Fruit fly (Drosophila melanogaster) whole organism, embryonic: Measurements from ENCODE around the gene CG10431.
A peak's percentile ranks its signal among the peaks of the same experiment; 100 is the strongest.

Experiments
- Aef1 ChIP-seq: fragments of 200-800 bp; sonication (Bioruptor generic); IDR thresholded peaks from 3 replicates; pipeline ENCODE4 v1.3.6; 2022; ENCODE audit warnings: missing biosample characterization, missing genetic modification characterization
- Bgb ChIP-seq: fragments of 200-800 bp; sonication (Bioruptor generic); IDR thresholded peaks from 2 replicates; pipeline ENCODE4 v1.3.6; 2022; ENCODE audit warnings: missing biosample characterization, missing genetic modification characterization; ENCODE audit not compliant: partially characterized antibody
- C15 ChIP-seq: fragments of 200-800 bp; sonication (Bioruptor generic); IDR thresholded peaks from 3 replicates; pipeline ENCODE4 v1.3.6; 2022; ENCODE audit warnings: missing biosample characterization, missing genetic modification characterization
- CG10543 ChIP-seq: fragments of 200-800 bp; sonication (Bioruptor generic); optimal IDR thresholded peaks from 3 replicates; lab custom pipeline; 2017; ENCODE audit warnings: missing biosample characterization, mild to moderate bottlenecking, missing genetic modification characterization, moderate library complexity
- CG11560 ChIP-seq: fragments of 200-800 bp; sonication (Bioruptor generic); IDR thresholded peaks from 3 replicates; pipeline ENCODE4 v1.3.6; 2022; ENCODE audit warnings: missing biosample characterization, missing genetic modification characterization
- CG11695 ChIP-seq: fragments of 200-800 bp; sonication (Bioruptor generic); IDR thresholded peaks from 3 replicates; pipeline ENCODE4 v1.3.6; 2022; ENCODE audit warnings: missing biosample characterization, missing genetic modification characterization
- CG11723 ChIP-seq: fragments of 200-800 bp; sonication (Bioruptor generic); optimal IDR thresholded peaks from 2 replicates; lab custom pipeline; 2017; ENCODE audit warnings: missing biosample characterization, mild to moderate bottlenecking, missing genetic modification characterization
- CG12769 ChIP-seq: fragments of 200-800 bp; sonication (Bioruptor generic); optimal IDR thresholded peaks from 2 replicates; lab custom pipeline; 2019; ENCODE audit warnings: missing biosample characterization, mild to moderate bottlenecking, missing genetic modification characterization, moderate library complexity
- CG12942 ChIP-seq: fragments of 200-800 bp; sonication (Bioruptor generic); optimal IDR thresholded peaks from 3 replicates; lab custom pipeline; 2016; ENCODE audit warnings: missing biosample characterization, missing genetic modification characterization
- CG13424 ChIP-seq: fragments of 200-800 bp; sonication (Bioruptor generic); optimal IDR thresholded peaks from 2 replicates; lab custom pipeline; 2019; ENCODE audit warnings: missing biosample characterization, mild to moderate bottlenecking, missing genetic modification characterization, moderate library complexity
- CG14667 ChIP-seq: fragments of 200-800 bp; sonication (Bioruptor generic); IDR thresholded peaks from 2 replicates; pipeline ENCODE4 v1.3.6; 2022; ENCODE audit warnings: missing biosample characterization, missing genetic modification characterization
- CG14710 ChIP-seq: fragments of 200-800 bp; sonication (Bioruptor generic); optimal IDR thresholded peaks from 3 replicates; lab custom pipeline; 2019; ENCODE audit warnings: missing biosample characterization, mild to moderate bottlenecking, missing genetic modification characterization, moderate library complexity
- CG15479 ChIP-seq: fragments of 200-800 bp; sonication (Bioruptor generic); optimal IDR thresholded peaks from 3 replicates; lab custom pipeline; 2019; ENCODE audit warnings: missing biosample characterization, mild to moderate bottlenecking, missing genetic modification characterization, moderate library complexity
- CG15514 ChIP-seq: fragments of 200-800 bp; sonication (Bioruptor generic); optimal IDR thresholded peaks from 3 replicates; lab custom pipeline; 2017; ENCODE audit warnings: missing biosample characterization, missing genetic modification characterization, mild to moderate bottlenecking, moderate library complexity, missing genetic modification reagents
- CG1647 ChIP-seq: fragments of 200-800 bp; sonication (Bioruptor generic); optimal IDR thresholded peaks from 3 replicates; lab custom pipeline; 2016; ENCODE audit warnings: missing biosample characterization, missing genetic modification characterization
- CG17328 ChIP-seq: fragments of 200-800 bp; sonication (Bioruptor generic); IDR thresholded peaks from 2 replicates; pipeline ENCODE4 v1.3.6; 2022; ENCODE audit warnings: missing biosample characterization, missing genetic modification characterization
- CG17802 ChIP-seq: fragments of 200-800 bp; sonication (Bioruptor generic); optimal IDR thresholded peaks from 2 replicates; lab custom pipeline; 2018; ENCODE audit warnings: missing biosample characterization, mild to moderate bottlenecking, missing genetic modification characterization, moderate library complexity
- CG30431 ChIP-seq: fragments of 200-800 bp; sonication (Bioruptor generic); optimal IDR thresholded peaks from 2 replicates; lab custom pipeline; 2017; ENCODE audit warnings: missing biosample characterization, missing genetic modification characterization
- CG3163 ChIP-seq: fragments of 200-800 bp; sonication (Bioruptor generic); optimal IDR thresholded peaks from 3 replicates; lab custom pipeline; 2016; ENCODE audit warnings: missing biosample characterization, missing genetic modification characterization
- CG33213 ChIP-seq: fragments of 200-800 bp; sonication (Bioruptor generic); optimal IDR thresholded peaks from 3 replicates; lab custom pipeline; 2016; ENCODE audit warnings: missing biosample characterization, missing genetic modification characterization
- CG6254 ChIP-seq: fragments of 200-800 bp; sonication (Bioruptor generic); optimal IDR thresholded peaks from 3 replicates; lab custom pipeline; 2017; ENCODE audit warnings: mild to moderate bottlenecking, missing biosample characterization, missing genetic modification reagents, missing genetic modification characterization
- CG6791 ChIP-seq: fragments of 200-800 bp; sonication (Bioruptor generic); IDR thresholded peaks from 3 replicates; pipeline ENCODE4 v1.3.6; 2022; ENCODE audit warnings: missing biosample characterization, missing genetic modification characterization; ENCODE audit not compliant: partially characterized antibody
- CG7271 ChIP-seq: fragments of 200-800 bp; sonication (Bioruptor generic); optimal IDR thresholded peaks from 2 replicates; lab custom pipeline; 2018; ENCODE audit warnings: missing biosample characterization, mild to moderate bottlenecking, missing genetic modification characterization, moderate library complexity
- CG7786 ChIP-seq: fragments of 200-800 bp; sonication (Bioruptor generic); optimal IDR thresholded peaks from 2 replicates; lab custom pipeline; 2016; ENCODE audit warnings: missing biosample characterization, missing genetic modification characterization
- CG9727 ChIP-seq: fragments of 200-800 bp; sonication (Bioruptor generic); optimal IDR thresholded peaks from 3 replicates; lab custom pipeline; 2017; ENCODE audit warnings: missing biosample characterization, mild to moderate bottlenecking, missing genetic modification characterization
- CTCF ChIP-seq: fragments of 200-800 bp; sonication (Bioruptor generic); optimal IDR thresholded peaks from 2 replicates; lab custom pipeline; 2017; ENCODE audit warnings: missing biosample characterization, mild to moderate bottlenecking, missing genetic modification characterization, moderate library complexity
- Dbx ChIP-seq: fragments of 200-800 bp; sonication (Bioruptor generic); IDR thresholded peaks from 3 replicates; pipeline ENCODE4 v1.3.6; 2022; ENCODE audit warnings: missing biosample characterization, missing genetic modification characterization
- Ets65A ChIP-seq: fragments of 200-800 bp; sonication (Bioruptor generic); peaks from one replicate; lab custom pipeline; 2016; ENCODE audit warnings: missing biosample characterization, missing genetic modification characterization
- Fer1 ChIP-seq: fragments of 200-800 bp; sonication (Bioruptor generic); optimal IDR thresholded peaks from 2 replicates; lab custom pipeline; 2017; ENCODE audit warnings: missing biosample characterization, mild to moderate bottlenecking, missing genetic modification characterization
- Hand ChIP-seq: fragments of 200-800 bp; sonication (Bioruptor generic); optimal IDR thresholded peaks from 2 replicates; lab custom pipeline; 2017; ENCODE audit warnings: mild to moderate bottlenecking, missing biosample characterization, missing genetic modification reagents, missing genetic modification characterization
- Hmr ChIP-seq: fragments of 200-800 bp; sonication (Bioruptor generic); optimal IDR thresholded peaks from 3 replicates; lab custom pipeline; 2017; ENCODE audit warnings: mild to moderate bottlenecking, missing biosample characterization, missing genetic modification reagents, missing genetic modification characterization
- Hr3 ChIP-seq: fragments of 200-800 bp; sonication (Bioruptor generic); optimal IDR thresholded peaks from 3 replicates; lab custom pipeline; 2016; ENCODE audit warnings: missing biosample characterization, missing genetic modification characterization
- MESR4 ChIP-seq: fragments of 200-800 bp; sonication (Bioruptor generic); optimal IDR thresholded peaks from 2 replicates; lab custom pipeline; 2018; ENCODE audit warnings: missing biosample characterization, mild to moderate bottlenecking, missing genetic modification characterization, moderate library complexity
- Mrtf ChIP-seq: fragments of 200-800 bp; sonication (Bioruptor generic); IDR thresholded peaks from 3 replicates; pipeline ENCODE4 v1.3.6; 2022; ENCODE audit warnings: missing biosample characterization, missing genetic modification characterization
- Nf-YC ChIP-seq: fragments of 200-800 bp; optimal IDR thresholded peaks from 3 replicates; lab custom pipeline; 2019; ENCODE audit warnings: missing biosample characterization, mild to moderate bottlenecking, missing genetic modification characterization, moderate library complexity
- Side ChIP-seq: fragments of 200-800 bp; sonication (Bioruptor generic); optimal IDR thresholded peaks from 2 replicates; lab custom pipeline; 2016; ENCODE audit warnings: missing biosample characterization, missing genetic modification characterization
- Taf1 ChIP-seq: fragments of 200-800 bp; sonication (Bioruptor generic); IDR thresholded peaks from 2 replicates; pipeline ENCODE4 v1.3.6; 2022; ENCODE audit warnings: missing biosample characterization, missing genetic modification characterization
- ac ChIP-seq: fragments of 200-800 bp; sonication (Bioruptor generic); optimal IDR thresholded peaks from 3 replicates; lab custom pipeline; 2017; ENCODE audit warnings: missing biosample characterization, mild to moderate bottlenecking, missing genetic modification characterization
- bab2 ChIP-seq: fragments of 200-800 bp; sonication (Bioruptor generic); optimal IDR thresholded peaks from 2 replicates; lab custom pipeline; 2016; ENCODE audit warnings: missing biosample characterization, missing genetic modification characterization
- br ChIP-seq: fragments of >200 bp; optimal IDR thresholded peaks from 2 replicates; lab custom pipeline; 2017
- cas ChIP-seq: fragments of 200-800 bp; sonication (Bioruptor generic); IDR thresholded peaks from 2 replicates; pipeline ENCODE4 v1.3.6; 2022; ENCODE audit warnings: missing biosample characterization, missing genetic modification characterization
- ci ChIP-seq: fragments of 200-800 bp; sonication (Bioruptor generic); IDR thresholded peaks from 3 replicates; pipeline ENCODE4 v1.3.6; 2022; ENCODE audit warnings: missing biosample characterization, missing genetic modification characterization
- dmrt11E ChIP-seq: fragments of 200-800 bp; sonication (Bioruptor generic); optimal IDR thresholded peaks from 3 replicates; lab custom pipeline; 2018; ENCODE audit warnings: missing biosample characterization, mild to moderate bottlenecking, missing genetic modification characterization, moderate library complexity
- fd96Cb ChIP-seq: fragments of 200-800 bp; sonication (Bioruptor generic); optimal IDR thresholded peaks from 2 replicates; lab custom pipeline; 2018; ENCODE audit warnings: missing biosample characterization, mild to moderate bottlenecking, missing genetic modification characterization, moderate library complexity
- lbe ChIP-seq: fragments of 200-800 bp; sonication (Bioruptor generic); optimal IDR thresholded peaks from 2 replicates; lab custom pipeline; 2016; ENCODE audit warnings: missing biosample characterization, mild to moderate bottlenecking, missing genetic modification characterization
- lmd ChIP-seq: fragments of 200-800 bp; sonication (Bioruptor generic); IDR thresholded peaks from 2 replicates; pipeline ENCODE4 v1.3.6; 2022; ENCODE audit warnings: missing biosample characterization, missing genetic modification characterization
- pan ChIP-seq, 4 experiments: fragments of >200 bp in 3 of 4; fragments of 200-800 bp in 1 of 4; sonication (Bioruptor generic) in 1 of 4; optimal IDR thresholded peaks in 3 of 4; IDR thresholded peaks in 1 of 4; 2 replicates each; pipeline versions ENCODE4 v1.3.6 to Lab custom; 2017 to 2022; ENCODE audit warnings: missing biosample characterization in 2 of 4, missing genetic modification characterization in 2 of 4, mixed read lengths in 1 of 4
- peb ChIP-seq: fragments of 200-800 bp; sonication (Bioruptor generic); IDR thresholded peaks from 2 replicates; pipeline ENCODE4 v1.3.6; 2022; ENCODE audit warnings: missing biosample characterization, missing genetic modification characterization
- phol ChIP-seq: fragments of 200-800 bp; sonication (Bioruptor generic); optimal IDR thresholded peaks from 3 replicates; lab custom pipeline; 2018; ENCODE audit warnings: missing biosample characterization, mild to moderate bottlenecking, missing genetic modification characterization, moderate library complexity
- trem ChIP-seq: fragments of 200-800 bp; optimal IDR thresholded peaks from 3 replicates; lab custom pipeline; 2019; ENCODE audit warnings: missing biosample characterization, mild to moderate bottlenecking, missing genetic modification characterization, moderate library complexity
- z ChIP-seq: fragments of 200-800 bp; sonication (Bioruptor generic); IDR thresholded peaks from 3 replicates; pipeline ENCODE4 v1.3.6; 2022; ENCODE audit warnings: missing biosample characterization, missing genetic modification characterization
- zfh1 ChIP-seq: fragments of 200-800 bp; sonication (Bioruptor generic); IDR thresholded peaks from 3 replicates; pipeline ENCODE4 v1.3.6; 2022; ENCODE audit warnings: missing biosample characterization, missing genetic modification characterization

The CG10431 gene

DNA sequence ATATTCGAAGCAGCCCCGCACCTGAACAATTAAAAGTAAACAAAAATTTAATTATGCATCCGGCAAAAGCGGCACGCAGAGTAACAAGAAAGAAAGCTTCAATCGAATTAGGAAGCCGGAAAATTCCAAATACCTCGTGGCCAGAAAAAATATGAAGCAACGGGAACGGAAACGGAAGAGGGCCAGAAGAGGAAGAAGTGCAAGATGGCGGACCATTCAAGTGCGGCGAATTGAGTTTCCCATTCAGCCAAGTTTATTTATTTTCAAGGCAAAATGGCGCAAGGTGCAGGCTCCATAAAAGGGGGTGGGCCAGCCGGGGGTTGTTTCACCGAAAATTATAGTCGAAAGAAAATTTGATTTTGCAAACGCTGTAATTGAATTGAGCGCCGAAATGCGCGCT is 39.9 kb upstream of the CG10431 start (continued):
- TF ChIP-seq CG6254 (GFP tag; lab: Kevin White, UChicago) (no peak), ac (GFP tag; lab: Kevin White, UChicago) (peak; percentile 71), CG11560 (tag; lab: Robert Waterston, UW) (no peak), CG1647 (GFP tag; lab: Kevin White, UChicago) (no peak), CG6791 (GFP tag; lab: Robert Waterston, UW) (no peak), CG7271 (tag; lab: Kevin White, UChicago) (peak; percentile 82), trem (tag; lab: Kevin White, UChicago) (peak; percentile 6), dmrt11E (tag; lab: Kevin White, UChicago) (peak; percentile 23), CG14710 (tag; lab: Kevin White, UChicago) (peak; percentile 36), cas (GFP tag; lab: Robert Waterston, UW) (no peak), CG12769 (tag; lab: Kevin White, UChicago) (no peak), peb (no peak), CG10543 (GFP tag; lab: Kevin White, UChicago) (no peak), Bgb (GFP tag; lab: Robert Waterston, UW) (no peak), CG3163 (GFP tag; lab: Kevin White, UChicago) (no peak), CG11723 (GFP tag; lab: Kevin White, UChicago) (peak; percentile 0), Nf-YC (tag; lab: Kevin White, UChicago) (peak; percentile 9), Fer1 (no peak), fd96Cb (no peak), lbe (GFP tag; lab: Kevin White, UChicago) (no peak), Aef1 (GFP tag; lab: Robert Waterston, UW) (no peak), ci (GFP tag; lab: Robert Waterston, UW) (peak; percentile 44; the same call in 1 of the 3 replicates), Side (no peak), lmd (GFP tag; lab: Robert Waterston, UW) (no peak), Hr3 (GFP tag; lab: Kevin White, UChicago) (no peak), CG17802 (tag; lab: Kevin White, UChicago) (no peak), Hmr (GFP tag; lab: Kevin White, UChicago) (no peak), MESR4 (GFP tag; lab: Kevin White, UChicago) (no peak), CG33213 (GFP tag; lab: Kevin White, UChicago) (no peak), CG17328 (GFP tag; lab: Robert Waterston, UW) (peak; percentile 33; the same call in 1 of the 2 replicates), CG13424 (no peak), Taf1 (GFP tag; lab: Robert Waterston, UW) (no peak), Ets65A (GFP tag; lab: Kevin White, UChicago) (no peak), zfh1 (GFP tag; lab: Robert Waterston, UW) (0 out of 3 replicates have a peak, but pooled peaks have one; percentile 27), CG11695 (GFP tag; lab: Robert Waterston, UW) (0 out of 3 replicates have a peak, but pooled peaks have one; percentile 21), pan (optimal IDR thresholded peaks at IDR 0.05; lab: Kevin White, UChicago) (no peak), pan (GFP tag; optimal IDR thresholded peaks at IDR 0.05 in 1 of 2, IDR thresholded peaks at IDR 0.05 in 1 of 2) (peak in 1 of 2 experiments; percentile 13), CTCF (GFP tag; lab: Kevin White, UChicago) (no peak), Mrtf (GFP tag; lab: Robert Waterston, UW) (no peak), bab2 (GFP tag; lab: Kevin White, UChicago) (no peak), CG12942 (GFP tag; lab: Kevin White, UChicago) (no peak), Hand (GFP tag; lab: Kevin White, UChicago) (no peak), phol (peak; percentile 84), br (lab: Kevin White, UChicago) (no peak), Dbx (GFP tag; lab: Robert Waterston, UW) (no peak), CG15479 (GFP tag; lab: Kevin White, UChicago) (peak; percentile 22), CG30431 (GFP tag; lab: Kevin White, UChicago) (no peak), CG7786 (GFP tag; lab: Kevin White, UChicago) (no peak), CG9727 (GFP tag; lab: Kevin White, UChicago) (peak; percentile 41), C15 (GFP tag; lab: Robert Waterston, UW) (no peak), CG15514 (no peak), CG14667 (GFP tag; lab: Robert Waterston, UW) (no peak), z (GFP tag; lab: Robert Waterston, UW) (0 out of 3 replicates have a peak, but pooled peaks have one; percentile 27)
